Worm (Caenorhabditis elegans) whole organism, L3 larva: ENCODE measurements around the gene srj-37.
A peak's percentile ranks its signal among the peaks of the same experiment; 100 is the strongest.

ENCODE experiments used
- ZK546.5 ChIP-seq: sonication (generic microtip); optimal IDR thresholded peaks from 2 replicates; lab custom pipeline; 2017; ENCODE audit warnings: missing biosample characterization, missing genetic modification characterization
- fos-1 ChIP-seq: fragments of 150-350 bp; optimal IDR thresholded peaks from 2 replicates; lab custom pipeline; 2014; ENCODE audit warnings: missing biosample characterization, missing genetic modification characterization
- nhr-28 ChIP-seq: fragments of 150-350 bp; optimal IDR thresholded peaks from 2 replicates; lab custom pipeline; 2014; ENCODE audit warnings: missing biosample characterization, missing genetic modification characterization
- snpc-4 ChIP-seq: fragments of 150-350 bp; optimal IDR thresholded peaks from 2 replicates; lab custom pipeline; 2014; ENCODE audit warnings: missing biosample characterization, missing genetic modification characterization

DNA sequence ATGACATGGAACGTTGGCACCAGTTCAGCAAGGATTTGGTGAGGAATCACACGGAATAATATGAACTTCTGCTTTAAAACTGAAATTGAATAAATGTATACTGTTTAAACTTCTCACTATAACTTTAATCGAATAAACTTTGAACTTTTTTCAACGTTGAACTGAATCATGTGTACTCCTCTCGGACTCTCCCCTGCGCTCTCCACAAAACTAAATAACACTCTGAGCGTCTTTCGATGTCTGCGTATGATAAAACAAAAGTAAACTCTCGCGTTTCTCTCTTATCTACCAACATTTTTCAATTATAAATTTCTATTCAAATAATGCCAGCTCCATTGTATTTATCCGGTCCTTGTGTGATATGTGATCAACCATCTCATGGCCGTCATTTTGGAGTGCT, 6.6 kb upstream of the srj-37 start:
- TF ChIP-seq fos-1 (tag; lab: Kevin White, UChicago) (no peak), snpc-4 (tag; lab: Kevin White, UChicago) (peak; percentile 8), ZK546.5 (tag; lab: Kevin White, UChicago) (no peak), nhr-28 (tag; lab: Kevin White, UChicago) (no peak)
